Worm (Caenorhabditis elegans): ENCODE results near the gene dnj-14.

ce11 chrX:4700083-4700482 is 11.5 kb downstream of the dnj-14 start:
- TF ChIP-seq nhr-11 (tag; optimal IDR thresholded peaks at IDR 0.05): no peak
- TF ChIP-seq nhr-77 (tag; optimal IDR thresholded peaks at IDR 0.05): no peak
- TF ChIP-seq ztf-11 (tag; optimal IDR thresholded peaks at IDR 0.05): no peak
- no peak for TF ChIP-seq ama-1 (optimal IDR thresholded peaks at IDR 0.05)

Measured in whole organism, L2 larva.